Fruit fly (Drosophila melanogaster) whole organism, adult: ENCODE data around the gene CG46059.

Experiments used
- CG5204 ChIP-seq: fragments of 200-800 bp; sonication (Bioruptor generic); optimal IDR thresholded peaks from 2 replicates; lab custom pipeline; 2016; ENCODE audit warnings: missing biosample characterization, missing genetic modification characterization
- bab1 ChIP-seq: fragments of 200-800 bp; sonication (Bioruptor generic); optimal IDR thresholded peaks from 3 replicates; lab custom pipeline; 2019; ENCODE audit warnings: missing biosample characterization, mild to moderate bottlenecking, missing genetic modification characterization, moderate library complexity

DNA sequence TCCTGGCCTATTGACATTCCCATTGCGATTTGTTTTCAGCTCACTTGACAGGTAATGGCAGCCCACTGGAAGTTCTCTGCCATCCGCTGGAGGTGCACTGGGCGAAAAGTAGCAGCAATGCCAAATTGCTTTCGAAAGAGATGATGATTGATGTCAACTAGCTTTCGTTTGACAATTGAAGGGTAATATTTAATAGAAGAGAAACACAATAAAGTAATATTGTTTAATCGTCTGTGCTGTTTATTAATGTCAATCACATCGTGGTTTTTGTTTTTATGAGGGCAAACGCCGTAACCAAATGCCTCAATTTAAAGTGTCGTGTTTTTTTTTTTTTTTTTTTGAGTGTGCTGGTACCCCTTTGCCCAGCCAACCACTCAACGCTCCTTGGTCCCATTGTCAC is 45.5 kb upstream of the CG46059 start:
- TF ChIP-seq bab1 (GFP tag; lab: Kevin White, UChicago): no peak
- TF ChIP-seq CG5204 (GFP tag; lab: Kevin White, UChicago): no peak
